Fruit fly (Drosophila melanogaster): ENCODE results near the gene Sirt2.
A peak's percentile ranks its signal among the peaks of the same experiment; 100 is the strongest.

Gene Sirt2

DNA sequence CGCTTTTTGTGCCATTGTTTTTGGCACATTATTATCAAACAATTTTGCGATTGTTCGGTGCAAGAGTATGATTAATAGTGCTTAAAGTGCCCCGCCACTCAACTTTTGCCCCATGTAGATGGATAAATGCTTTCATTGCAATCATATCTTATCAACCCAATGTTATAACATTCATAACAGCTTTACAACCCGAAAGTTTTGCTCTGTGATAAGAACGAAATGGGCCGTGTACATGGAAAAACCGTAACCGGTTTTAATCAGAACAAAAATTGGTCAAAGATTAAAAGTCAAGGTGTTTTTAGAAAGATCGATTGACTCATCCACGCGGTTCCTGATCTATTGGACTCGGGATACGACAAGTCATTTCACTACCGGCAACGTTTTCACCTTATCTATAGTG lies 11.7 kb upstream of the Sirt2 start:
- no peak for TF ChIP-seq sqz (GFP tag; optimal IDR thresholded peaks at IDR 0.05)
- TF ChIP-seq CG1832 (GFP tag; optimal IDR thresholded peaks at IDR 0.05) = no peak
- TF ChIP-seq exex (tag; optimal IDR thresholded peaks at IDR 0.05) = peak; percentile 75
- no peak for TF ChIP-seq al (GFP tag; IDR thresholded peaks at IDR 0.05)
- TF ChIP-seq CG16863 (GFP tag; optimal IDR thresholded peaks at IDR 0.05) = no peak
- no peak for TF ChIP-seq CG6175 (GFP tag; IDR thresholded peaks at IDR 0.05)
- no peak for TF ChIP-seq Vsx1 (GFP tag; optimal IDR thresholded peaks at IDR 0.05)
- TF ChIP-seq row (GFP tag; IDR thresholded peaks at IDR 0.05) = no peak
- no peak for TF ChIP-seq CG17186 (GFP tag; optimal IDR thresholded peaks at IDR 0.05)
- TF ChIP-seq yki (optimal IDR thresholded peaks at IDR 0.05) = no peak
- no peak for TF ChIP-seq peb (GFP tag; IDR thresholded peaks at IDR 0.05)
- TF ChIP-seq CG18262 (tag; optimal IDR thresholded peaks at IDR 0.05) = no peak
- no peak for TF ChIP-seq CG16813 (GFP tag; IDR thresholded peaks at IDR 0.05; ENCODE audit: partially characterized antibody)
- peak; percentile 53 for TF ChIP-seq grn (GFP tag; optimal IDR thresholded peaks at IDR 0.05)
- no peak for TF ChIP-seq ci (GFP tag; IDR thresholded peaks at IDR 0.05)
- peak; percentile 54 for TF ChIP-seq gem (tag; optimal IDR thresholded peaks at IDR 0.05)
- TF ChIP-seq CG14441 (GFP tag; IDR thresholded peaks at IDR 0.05) = no peak
- peak; percentile 76 for TF ChIP-seq sug (tag; optimal IDR thresholded peaks at IDR 0.05)
- TF ChIP-seq B-H1 (GFP tag; IDR thresholded peaks at IDR 0.05) = no peak
- no peak for TF ChIP-seq ftz-f1 (GFP tag; optimal IDR thresholded peaks at IDR 0.05)
- TF ChIP-seq CG4282 (GFP tag; optimal IDR thresholded peaks at IDR 0.05) = no peak
- no peak for TF ChIP-seq Nf-YC (tag; optimal IDR thresholded peaks at IDR 0.05)
- no peak for TF ChIP-seq ATbp (GFP tag; optimal IDR thresholded peaks at IDR 0.05)
- no peak for TF ChIP-seq CG6654 (GFP tag; optimal IDR thresholded peaks at IDR 0.05)
- TF ChIP-seq zfh1 (GFP tag; IDR thresholded peaks at IDR 0.05) = no peak
- TF ChIP-seq ato (GFP tag; IDR thresholded peaks at IDR 0.05; ENCODE audit: partially characterized antibody) = no peak
- TF ChIP-seq fu2 (GFP tag; optimal IDR thresholded peaks at IDR 0.05) = no peak
- no peak for TF ChIP-seq Mad (GFP tag; optimal IDR thresholded peaks at IDR 0.05)
- TF ChIP-seq CG1603 (tag; optimal IDR thresholded peaks at IDR 0.05) = no peak
- no peak for TF ChIP-seq HmgZ (tag; optimal IDR thresholded peaks at IDR 0.05)
- TF ChIP-seq CG16779 (GFP tag; IDR thresholded peaks at IDR 0.05) = no peak
- no peak for TF ChIP-seq CG5953 (GFP tag; IDR thresholded peaks at IDR 0.05)
- no peak for TF ChIP-seq CG17612 (GFP tag; IDR thresholded peaks at IDR 0.05)
- no peak for TF ChIP-seq onecut (GFP tag; IDR thresholded peaks at IDR 0.05)
- TF ChIP-seq salm (tag; optimal IDR thresholded peaks at IDR 0.05) = no peak
- no peak for TF ChIP-seq Nf-YB (GFP tag; optimal IDR thresholded peaks at IDR 0.05)
- no peak for TF ChIP-seq sens (GFP tag)
- TF ChIP-seq CG34376 (GFP tag; optimal IDR thresholded peaks at IDR 0.05) = peak; percentile 46
- peak in 1 of 2 experiments; percentile 66 for TF ChIP-seq Pdp1 (GFP tag; optimal IDR thresholded peaks at IDR 0.05)
- no peak for TF ChIP-seq insv (GFP tag; optimal IDR thresholded peaks at IDR 0.05)
- no peak for TF ChIP-seq rib (GFP tag; IDR thresholded peaks at IDR 0.05)
- no peak for TF ChIP-seq CG9817 (tag; optimal IDR thresholded peaks at IDR 0.05)
- TF ChIP-seq H2.0 (GFP tag; IDR thresholded peaks at IDR 0.05) = no peak
- TF ChIP-seq CG10654 (GFP tag; optimal IDR thresholded peaks at IDR 0.05) = no peak
- no peak for TF ChIP-seq seq (GFP tag; IDR thresholded peaks at IDR 0.05)
- no peak for TF ChIP-seq CG18764 (GFP tag; optimal IDR thresholded peaks at IDR 0.05)
- TF ChIP-seq mirr (GFP tag; optimal IDR thresholded peaks at IDR 0.05) = peak; percentile 66
- no peak for TF ChIP-seq nau (GFP tag; optimal IDR thresholded peaks at IDR 0.05)
- no peak for TF ChIP-seq fd96Cb (tag; optimal IDR thresholded peaks at IDR 0.05)
- TF ChIP-seq CG3065 (GFP tag; optimal IDR thresholded peaks at IDR 0.05) = no peak
- TF ChIP-seq emc (GFP tag; optimal IDR thresholded peaks at IDR 0.05) = no peak
- TF ChIP-seq CG30431 (GFP tag; optimal IDR thresholded peaks at IDR 0.05) = no peak
- no peak for TF ChIP-seq ase (GFP tag; IDR thresholded peaks at IDR 0.05)
